Worm (Caenorhabditis elegans): ENCODE measurements around the gene ZC250.5.
A peak's percentile ranks its signal among the peaks of the same experiment; 100 is the strongest.

ZC250.5 gene

ce11 chrV:5805467-5805866 is at the start of gene ZC250.5:
TSS of gene ZC250.5 (plus strand) at chrV:5805767.
- TF ChIP-seq mbf-1 (tag; optimal IDR thresholded peaks at IDR 0.05) (no peak), nhr-129 (tag; optimal IDR thresholded peaks at IDR 0.05) (no peak), ama-1 (optimal IDR thresholded peaks at IDR 0.05) (no peak), peb-1 (tag; optimal IDR thresholded peaks at IDR 0.05) (no peak), snpc-4 (tag; optimal IDR thresholded peaks at IDR 0.05) (no peak), nhr-77 (tag; optimal IDR thresholded peaks at IDR 0.05) (no peak), nhr-21 (tag; optimal IDR thresholded peaks at IDR 0.05) (no peak), Y55F3AM.14 (GFP tag; optimal IDR thresholded peaks at IDR 0.05) (no peak), C34F6.9 (tag; optimal IDR thresholded peaks at IDR 0.05) (no peak), unc-62 (GFP tag; optimal IDR thresholded peaks at IDR 0.05) (no peak), F13H6.1 (tag; optimal IDR thresholded peaks at IDR 0.05) (no peak), nhr-25 (tag; optimal IDR thresholded peaks at IDR 0.05) (no peak), nhr-12 (tag; optimal IDR thresholded peaks at IDR 0.05) (no peak)

- no peak for TF ChIP-seq unc-62 (GFP tag; optimal IDR thresholded peaks at IDR 0.05)
- no peak for TF ChIP-seq nhr-6 (tag; optimal IDR thresholded peaks at IDR 0.05)
- TF ChIP-seq sem-4 (tag; optimal IDR thresholded peaks at IDR 0.05), result no peak
- no peak for TF ChIP-seq nhr-129 (tag; optimal IDR thresholded peaks at IDR 0.05)
- TF ChIP-seq peb-1 (tag; optimal IDR thresholded peaks at IDR 0.05), result no peak
- TF ChIP-seq F13H6.1 (tag; optimal IDR thresholded peaks at IDR 0.05), result no peak
- TF ChIP-seq skn-1 (tag; optimal IDR thresholded peaks at IDR 0.05), result no peak
- no peak for TF ChIP-seq mbf-1 (tag; optimal IDR thresholded peaks at IDR 0.05)
- no peak for TF ChIP-seq blmp-1 (tag; optimal IDR thresholded peaks at IDR 0.05; ENCODE audit: insufficient read depth)
- TF ChIP-seq lin-13 (GFP tag; optimal IDR thresholded peaks at IDR 0.05), result no peak
- no peak for TF ChIP-seq nhr-11 (tag; optimal IDR thresholded peaks at IDR 0.05)
- no peak for TF ChIP-seq ama-1 (optimal IDR thresholded peaks at IDR 0.05)
- TF ChIP-seq elt-1 (tag; optimal IDR thresholded peaks at IDR 0.05), result no peak
Observed at ce11 chrV:5756193-5756592, 49.4 kb upstream of the ZC250.5 start, which contains the start of gene C53A3.3. TSS of gene C53A3.3 (plus strand) at chrV:5756493.

- TF ChIP-seq nhr-237 (tag; optimal IDR thresholded peaks at IDR 0.05), result no peak
- no peak for TF ChIP-seq unc-62 (GFP tag; optimal IDR thresholded peaks at IDR 0.05)
- no peak for TF ChIP-seq nhr-129 (tag; optimal IDR thresholded peaks at IDR 0.05)
- TF ChIP-seq elt-3 (tag; optimal IDR thresholded peaks at IDR 0.05), result no peak
- TF ChIP-seq nhr-12 (tag; optimal IDR thresholded peaks at IDR 0.05), result no peak
- TF ChIP-seq R02D3.7 (tag; optimal IDR thresholded peaks at IDR 0.05), result no peak
- TF ChIP-seq fos-1 (tag; optimal IDR thresholded peaks at IDR 0.05), result no peak
Observed at ce11 chrV:5758780-5759179, 46.8 kb upstream of the ZC250.5 start, which contains the start of gene C53A3.4. TSS of gene C53A3.4 (minus strand) at chrV:5758880.

- TF ChIP-seq mbf-1 (tag; optimal IDR thresholded peaks at IDR 0.05) (no peak), peb-1 (tag; optimal IDR thresholded peaks at IDR 0.05) (no peak), ztf-11 (tag; optimal IDR thresholded peaks at IDR 0.05) (no peak), lin-13 (GFP tag; optimal IDR thresholded peaks at IDR 0.05) (no peak), dmd-4 (tag; optimal IDR thresholded peaks at IDR 0.05) (no peak), ztf-1 (GFP tag; conservative IDR thresholded peaks at IDR 0.05) (no peak)
Observed at ce11 chrV:5760132-5760531, 45.4 kb upstream of the ZC250.5 start, which contains the start of gene C53A3.1. TSS of gene C53A3.1 (minus strand) at chrV:5760232.

- TF ChIP-seq lin-13 (GFP tag; optimal IDR thresholded peaks at IDR 0.05) (no peak), blmp-1 (tag; optimal IDR thresholded peaks at IDR 0.05; ENCODE audit: insufficient read depth) (peak; percentile 85), egl-27 (tag; optimal IDR thresholded peaks at IDR 0.05) (peak; percentile 73), zag-1 (tag; optimal IDR thresholded peaks at IDR 0.05) (no peak), sem-4 (tag; optimal IDR thresholded peaks at IDR 0.05) (peak; percentile 53), nhr-11 (tag; optimal IDR thresholded peaks at IDR 0.05) (no peak), mab-5 (tag; optimal IDR thresholded peaks at IDR 0.05) (no peak), ceh-16 (tag; optimal IDR thresholded peaks at IDR 0.05) (no peak), F13H6.1 (tag; optimal IDR thresholded peaks at IDR 0.05) (peak; percentile 74), nhr-10 (tag; optimal IDR thresholded peaks at IDR 0.05) (no peak), nhr-237 (tag; optimal IDR thresholded peaks at IDR 0.05) (no peak), unc-39 (tag; optimal IDR thresholded peaks at IDR 0.05) (no peak), R02D3.7 (tag; optimal IDR thresholded peaks at IDR 0.05) (no peak), mdl-1 (tag; optimal IDR thresholded peaks at IDR 0.05) (peak; percentile 11 to 17), sma-9 (GFP tag; optimal IDR thresholded peaks at IDR 0.05) (peak; percentile 96), sma-9 (tag; optimal IDR thresholded peaks at IDR 0.05) (no peak), dmd-4 (tag; optimal IDR thresholded peaks at IDR 0.05) (no peak), elt-1 (tag; optimal IDR thresholded peaks at IDR 0.05) (no peak), sma-3 (GFP tag; optimal IDR thresholded peaks at IDR 0.05) (peak; percentile 73), ama-1 (optimal IDR thresholded peaks at IDR 0.05) (no peak), crh-2 (tag; optimal IDR thresholded peaks at IDR 0.05) (peak; percentile 85), nhr-23 (tag; optimal IDR thresholded peaks at IDR 0.05) (no peak), elt-3 (tag; optimal IDR thresholded peaks at IDR 0.05) (no peak), ztf-1 (GFP tag; conservative IDR thresholded peaks at IDR 0.05) (no peak), fos-1 (tag; optimal IDR thresholded peaks at IDR 0.05) (peak; percentile 75), ztf-4 (tag; optimal IDR thresholded peaks at IDR 0.05) (no peak), nhr-129 (tag; optimal IDR thresholded peaks at IDR 0.05) (no peak), mbf-1 (tag; optimal IDR thresholded peaks at IDR 0.05) (no peak), gmeb-1 (tag; optimal IDR thresholded peaks at IDR 0.05) (peak; percentile 45), C34F6.9 (tag; optimal IDR thresholded peaks at IDR 0.05) (peak; percentile 15), nhr-77 (tag; optimal IDR thresholded peaks at IDR 0.05) (no peak), nhr-21 (tag; optimal IDR thresholded peaks at IDR 0.05) (peak; percentile 45), unc-55 (GFP tag; optimal IDR thresholded peaks at IDR 0.05) (no peak), nhr-6 (tag; optimal IDR thresholded peaks at IDR 0.05) (peak; percentile 28), nhr-25 (tag; optimal IDR thresholded peaks at IDR 0.05) (peak; percentile 84)
Observed at ce11 chrV:5763787-5764186, 41.8 kb upstream of the ZC250.5 start, which contains the start of gene pgph-3. TSS of gene pgph-3 (minus strand) at chrV:5763846.

Data from whole organism, L2 larva.